Fruit fly (Drosophila melanogaster) whole organism, embryonic: Measurements from ENCODE around the gene Ugt49B2.
A peak's percentile ranks its signal among the peaks of the same experiment; 100 is the strongest.

Experiments
- Antp ChIP-seq: fragments of 200-800 bp; sonication (Bioruptor generic); optimal IDR thresholded peaks from 3 replicates; lab custom pipeline; 2016; ENCODE audit warnings: missing biosample characterization, missing genetic modification characterization
- Awh ChIP-seq: fragments of 200-800 bp; sonication (Bioruptor generic); IDR thresholded peaks from 2 replicates; pipeline ENCODE4, ENCODE4 v1.3.6; 2022; ENCODE audit warnings: missing biosample characterization, missing genetic modification characterization
- B-H2 ChIP-seq: fragments of 200-800 bp; sonication (Bioruptor generic); optimal IDR thresholded peaks from 2 replicates; lab custom pipeline; 2018; ENCODE audit warnings: missing biosample characterization, mild to moderate bottlenecking, missing genetic modification characterization
- CG12104 ChIP-seq: fragments of 200-800 bp; sonication (Bioruptor generic); optimal IDR thresholded peaks from 3 replicates; lab custom pipeline; 2016; ENCODE audit warnings: missing biosample characterization, missing genetic modification characterization
- CG12744 ChIP-seq: fragments of 200-800 bp; sonication (Bioruptor generic); optimal IDR thresholded peaks from 2 replicates; lab custom pipeline; 2016; ENCODE audit warnings: missing biosample characterization, missing genetic modification characterization
- CG13775 ChIP-seq: fragments of 200-800 bp; sonication (Bioruptor generic); optimal IDR thresholded peaks from 3 replicates; lab custom pipeline; 2017; ENCODE audit warnings: missing biosample characterization, mild to moderate bottlenecking, missing genetic modification characterization
- CG15479 ChIP-seq: fragments of 200-800 bp; sonication (Bioruptor generic); optimal IDR thresholded peaks from 3 replicates; lab custom pipeline; 2019; ENCODE audit warnings: missing biosample characterization, mild to moderate bottlenecking, missing genetic modification characterization, moderate library complexity
- CG15514 ChIP-seq: fragments of 200-800 bp; sonication (Bioruptor generic); optimal IDR thresholded peaks from 3 replicates; lab custom pipeline; 2017; ENCODE audit warnings: missing biosample characterization, missing genetic modification characterization, mild to moderate bottlenecking, moderate library complexity, missing genetic modification reagents
- CG16863 ChIP-seq: fragments of 200-800 bp; sonication (Bioruptor generic); optimal IDR thresholded peaks from 3 replicates; lab custom pipeline; 2016; ENCODE audit warnings: missing biosample characterization, missing genetic modification characterization
- CG18619 ChIP-seq: fragments of 200-800 bp; sonication (Bioruptor generic); optimal IDR thresholded peaks from 3 replicates; lab custom pipeline; 2017; ENCODE audit warnings: missing biosample characterization, mild to moderate bottlenecking, missing genetic modification characterization
- CG2889 ChIP-seq: fragments of 200-800 bp; sonication (Bioruptor generic); IDR thresholded peaks from 3 replicates; pipeline ENCODE4 v1.3.6; 2022; ENCODE audit warnings: missing biosample characterization, missing genetic modification characterization
- CG31388 ChIP-seq: fragments of 200-800 bp; sonication (Bioruptor generic); optimal IDR thresholded peaks from 2 replicates; lab custom pipeline; 2016; ENCODE audit warnings: missing biosample characterization, missing genetic modification characterization
- CG34224 ChIP-seq: fragments of 200-800 bp; sonication (Bioruptor generic); IDR thresholded peaks from 3 replicates; pipeline ENCODE4 v1.3.6; 2022; ENCODE audit warnings: missing biosample characterization, missing genetic modification characterization; ENCODE audit not compliant: partially characterized antibody
- CG34376 ChIP-seq: fragments of 200-800 bp; sonication (Bioruptor generic); optimal IDR thresholded peaks from 2 replicates; lab custom pipeline; 2018; ENCODE audit warnings: missing biosample characterization, mild to moderate bottlenecking, missing genetic modification characterization
- CG3847 ChIP-seq: fragments of 200-800 bp; sonication (Bioruptor generic); IDR thresholded peaks from 2 replicates; pipeline ENCODE4 v1.3.6; 2022; ENCODE audit warnings: missing biosample characterization, missing genetic modification characterization
- CG4328 ChIP-seq: fragments of 200-800 bp; sonication (Bioruptor generic); optimal IDR thresholded peaks from 3 replicates; lab custom pipeline; 2017; ENCODE audit warnings: missing biosample characterization, missing genetic modification reagents, missing genetic modification characterization
- CG43689 ChIP-seq: fragments of 200-800 bp; sonication (Bioruptor generic); IDR thresholded peaks from 2 replicates; pipeline ENCODE4 v1.3.6; 2022; ENCODE audit warnings: missing biosample characterization, missing genetic modification characterization
- CG6683 ChIP-seq: fragments of 200-800 bp; sonication (Bioruptor generic); optimal IDR thresholded peaks from 2 replicates; lab custom pipeline; 2017; ENCODE audit warnings: missing biosample characterization, mild to moderate bottlenecking, missing genetic modification characterization, missing genetic modification reagents
- CG6765 ChIP-seq: fragments of 200-800 bp; sonication (Bioruptor generic); optimal IDR thresholded peaks from 3 replicates; lab custom pipeline; 2017; ENCODE audit warnings: missing biosample characterization, mild to moderate bottlenecking, missing genetic modification characterization
- Dref ChIP-seq: fragments of 200-800 bp; sonication (Bioruptor generic); IDR thresholded peaks from 2 replicates; pipeline ENCODE4 v1.3.6; 2022; ENCODE audit warnings: missing biosample characterization, missing genetic modification characterization
- Fer1 ChIP-seq: fragments of 200-800 bp; sonication (Bioruptor generic); optimal IDR thresholded peaks from 2 replicates; lab custom pipeline; 2017; ENCODE audit warnings: missing biosample characterization, mild to moderate bottlenecking, missing genetic modification characterization
- HHEX ChIP-seq: fragments of 200-800 bp; sonication (Bioruptor generic); optimal IDR thresholded peaks from 3 replicates; lab custom pipeline; 2017; ENCODE audit warnings: missing biosample characterization, mild to moderate bottlenecking, missing genetic modification characterization, missing genetic modification reagents
- HmgZ ChIP-seq: fragments of 200-800 bp; sonication (Bioruptor generic); optimal IDR thresholded peaks from 2 replicates; lab custom pipeline; 2018; ENCODE audit warnings: missing biosample characterization, mild to moderate bottlenecking, missing genetic modification characterization
- Hr51 ChIP-seq, 2 experiments: fragments of 200-800 bp; sonication (Bioruptor generic); optimal IDR thresholded peaks; 2 replicates in 1 of 2; 3 replicates in 1 of 2; lab custom pipeline; 2016 to 2018; ENCODE audit warnings: missing biosample characterization in 2 of 2, missing genetic modification characterization in 2 of 2, mild to moderate bottlenecking in 1 of 2, moderate library complexity in 1 of 2
- Hr78 ChIP-seq, 2 experiments: fragments of 200-800 bp in 1 of 2; fragments of >200 bp in 1 of 2; sonication (Bioruptor generic) in 1 of 2; optimal IDR thresholded peaks; 2 replicates each; lab custom pipeline; 2017 to 2019; ENCODE audit warnings: missing biosample characterization in 2 of 2, missing genetic modification characterization in 2 of 2, mild to moderate bottlenecking in 1 of 2, moderate library complexity in 1 of 2
- MESR4 ChIP-seq: fragments of 200-800 bp; sonication (Bioruptor generic); optimal IDR thresholded peaks from 2 replicates; lab custom pipeline; 2018; ENCODE audit warnings: missing biosample characterization, mild to moderate bottlenecking, missing genetic modification characterization, moderate library complexity
- NC2β ChIP-seq: fragments of 200-800 bp; sonication (Bioruptor generic); optimal IDR thresholded peaks from 2 replicates; lab custom pipeline; 2016; ENCODE audit warnings: missing biosample characterization, missing genetic modification characterization
- Nf-YA ChIP-seq: fragments of 200-800 bp; sonication (Bioruptor generic); IDR thresholded peaks from 2 replicates; pipeline ENCODE4 v1.3.6; 2022; ENCODE audit warnings: missing biosample characterization, missing genetic modification characterization
- Oaz ChIP-seq: fragments of 200-800 bp; sonication (Bioruptor generic); IDR thresholded peaks from 2 replicates; pipeline ENCODE4 v1.3.6; 2022; ENCODE audit warnings: missing biosample characterization, missing genetic modification characterization
- Sry-δ ChIP-seq: fragments of 200-800 bp; sonication (Bioruptor generic); optimal IDR thresholded peaks from 2 replicates; lab custom pipeline; 2016; ENCODE audit warnings: missing biosample characterization, missing genetic modification characterization
- ab ChIP-seq: fragments of 200-800 bp; sonication (Bioruptor generic); optimal IDR thresholded peaks from 2 replicates; lab custom pipeline; 2016; ENCODE audit warnings: missing biosample characterization, missing genetic modification characterization
- ap ChIP-seq: fragments of 200-800 bp; sonication (Bioruptor generic); IDR thresholded peaks from 2 replicates; pipeline ENCODE4 v1.3.6; 2022; ENCODE audit warnings: missing biosample characterization, missing genetic modification characterization
- bigmax ChIP-seq: fragments of 200-800 bp; sonication (Bioruptor generic); optimal IDR thresholded peaks from 2 replicates; lab custom pipeline; 2018; ENCODE audit warnings: missing biosample characterization, mild to moderate bottlenecking, missing genetic modification characterization
- bowl ChIP-seq: fragments of 200-800 bp; sonication (Bioruptor generic); IDR thresholded peaks from 2 replicates; pipeline ENCODE4 v1.3.6; 2022; ENCODE audit warnings: missing biosample characterization, missing genetic modification characterization
- caup ChIP-seq: fragments of 200-800 bp; sonication (Bioruptor generic); optimal IDR thresholded peaks from 3 replicates; lab custom pipeline; 2017; ENCODE audit warnings: missing biosample characterization, mild to moderate bottlenecking, missing genetic modification characterization, moderate library complexity; ENCODE audit not compliant: severe bottlenecking
- cwo ChIP-seq: fragments of 200-800 bp; sonication (Bioruptor generic); optimal IDR thresholded peaks from 3 replicates; lab custom pipeline; 2017; ENCODE audit warnings: missing biosample characterization, missing genetic modification characterization, mild to moderate bottlenecking, moderate library complexity, missing genetic modification reagents
- danr ChIP-seq: fragments of 200-800 bp; sonication (Bioruptor generic); IDR thresholded peaks from 2 replicates; pipeline ENCODE4 v1.3.6; 2022; ENCODE audit warnings: missing biosample characterization, missing genetic modification characterization
- dmrt99B ChIP-seq: fragments of 200-800 bp; sonication (Bioruptor generic); optimal IDR thresholded peaks from 2 replicates; lab custom pipeline; 2018; ENCODE audit warnings: missing biosample characterization, mild to moderate bottlenecking, missing genetic modification characterization, moderate library complexity
- her ChIP-seq: fragments of 200-800 bp; sonication (Bioruptor generic); optimal IDR thresholded peaks from 2 replicates; lab custom pipeline; 2016; ENCODE audit warnings: missing biosample characterization, missing genetic modification characterization
- inv ChIP-seq: fragments of 200-800 bp; sonication (Bioruptor generic); IDR thresholded peaks from 2 replicates; pipeline ENCODE4 v1.3.6; 2022; ENCODE audit warnings: missing biosample characterization, missing genetic modification characterization; ENCODE audit not compliant: partially characterized antibody
- klu ChIP-seq: fragments of 200-800 bp; sonication (Bioruptor generic); IDR thresholded peaks from 2 replicates; pipeline ENCODE4 v1.3.6; 2022; ENCODE audit warnings: missing biosample characterization, missing genetic modification characterization
- luna ChIP-seq: fragments of 200-800 bp; sonication (Bioruptor generic); optimal IDR thresholded peaks from 2 replicates; lab custom pipeline; 2016; ENCODE audit warnings: missing biosample characterization, missing genetic modification characterization
- nmo ChIP-seq: fragments of 200-800 bp; sonication (Bioruptor generic); optimal IDR thresholded peaks from 2 replicates; lab custom pipeline; 2018; ENCODE audit warnings: missing biosample characterization, mild to moderate bottlenecking, missing genetic modification characterization, moderate library complexity
- otp ChIP-seq: fragments of 200-800 bp; sonication (Bioruptor generic); IDR thresholded peaks from 3 replicates; pipeline ENCODE4, ENCODE4 v1.3.6; 2022; ENCODE audit warnings: missing biosample characterization, missing genetic modification characterization
- pum ChIP-seq: fragments of 200-800 bp; sonication (Bioruptor generic); optimal IDR thresholded peaks from 2 replicates; lab custom pipeline; 2016; ENCODE audit warnings: missing biosample characterization, missing genetic modification characterization
- row ChIP-seq: fragments of 200-800 bp; sonication (Bioruptor generic); IDR thresholded peaks from 3 replicates; pipeline ENCODE4 v1.3.6; 2022; ENCODE audit warnings: missing biosample characterization, missing genetic modification characterization
- scrt ChIP-seq: fragments of 200-800 bp; sonication (Bioruptor generic); optimal IDR thresholded peaks from 2 replicates; lab custom pipeline; 2018; ENCODE audit warnings: missing biosample characterization, mild to moderate bottlenecking, missing genetic modification characterization, moderate library complexity
- tx ChIP-seq: fragments of 200-800 bp; sonication (Bioruptor generic); optimal IDR thresholded peaks from 2 replicates; lab custom pipeline; 2016; ENCODE audit warnings: missing biosample characterization, missing genetic modification characterization
- unc-4 ChIP-seq: fragments of 200-800 bp; sonication (Bioruptor generic); IDR thresholded peaks from 2 replicates; pipeline ENCODE4 v1.3.6; 2022; ENCODE audit warnings: missing biosample characterization, missing genetic modification characterization; ENCODE audit not compliant: partially characterized antibody

The Ugt49B2 gene

DNA sequence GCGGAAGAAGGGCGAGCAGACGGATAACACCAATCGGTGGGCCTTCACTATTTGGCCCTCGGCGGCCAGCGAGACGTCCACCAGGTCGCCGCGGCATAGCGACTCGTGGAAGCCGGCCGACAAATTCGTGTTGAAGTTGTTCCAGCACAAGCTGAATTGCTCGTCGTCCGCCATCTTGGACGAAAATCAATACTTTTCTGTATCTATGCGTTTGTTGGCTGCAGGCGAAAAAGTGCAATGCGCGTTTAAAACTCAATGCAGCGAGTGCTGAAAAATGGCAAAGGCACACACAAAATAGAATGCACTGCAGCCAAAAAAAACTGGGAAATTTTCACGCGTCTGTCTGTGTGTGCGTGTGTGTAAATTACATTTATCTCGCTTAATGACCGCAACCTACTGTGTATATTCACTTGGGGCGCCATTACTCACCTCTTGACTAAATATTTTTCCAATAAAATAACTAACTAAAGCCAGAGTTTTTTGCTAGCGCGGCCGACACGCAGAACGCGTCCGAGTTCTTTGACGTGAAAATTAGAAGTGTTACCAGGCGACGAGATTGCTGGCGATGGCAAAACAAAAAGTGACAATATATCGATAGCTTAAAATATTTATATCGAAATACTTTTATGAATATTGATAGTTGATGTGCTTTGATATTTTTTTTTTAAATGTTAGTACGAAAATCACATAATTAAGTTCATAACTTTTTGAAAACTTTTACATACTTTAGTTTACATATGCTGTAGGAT is 22.5 kb downstream of the Ugt49B2 start (continued):
- TF ChIP-seq Oaz (GFP tag; lab: Robert Waterston, UW) (no peak), row (GFP tag; lab: Robert Waterston, UW) (peak; percentile 75), ap (GFP tag; lab: Robert Waterston, UW) (no peak), ab (GFP tag; lab: Kevin White, UChicago) (no peak), MESR4 (peak; percentile 91), CG6683 (no peak), HHEX (GFP tag; lab: Kevin White, UChicago) (no peak), Fer1 (GFP tag; lab: Kevin White, UChicago) (peak; percentile 13), CG4328 (no peak), CG34376 (GFP tag; lab: Kevin White, UChicago) (no peak), bowl (GFP tag; lab: Robert Waterston, UW) (no peak), CG6765 (GFP tag; lab: Kevin White, UChicago) (no peak), CG12744 (GFP tag; lab: Kevin White, UChicago) (no peak), Hr51 (GFP tag; optimal IDR thresholded peaks at IDR 0.05; lab: Kevin White, UChicago) (peak; percentile 6 to 17), Dref (GFP tag; lab: Robert Waterston, UW) (peak; percentile 77), nmo (peak; percentile 26), bigmax (no peak), HmgZ (tag; lab: Kevin White, UChicago) (peak; percentile 38), CG12104 (no peak), caup (GFP tag; lab: Kevin White, UChicago) (no peak), CG31388 (GFP tag; lab: Kevin White, UChicago) (no peak), NC2β (GFP tag; lab: Kevin White, UChicago) (no peak), CG43689 (no peak), otp (GFP tag; lab: Robert Waterston, UW) (no peak), scrt (no peak), CG18619 (GFP tag; lab: Kevin White, UChicago) (no peak), CG2889 (no peak), Awh (GFP tag; lab: Robert Waterston, UW) (no peak), unc-4 (GFP tag; lab: Robert Waterston, UW) (peak; percentile 89), tx (GFP tag; lab: Kevin White, UChicago) (no peak), pum (no peak), CG34224 (peak; percentile 84), B-H2 (peak; percentile 36), CG13775 (GFP tag; lab: Kevin White, UChicago) (no peak), CG16863 (GFP tag; lab: Kevin White, UChicago) (no peak), cwo (GFP tag; lab: Kevin White, UChicago) (no peak), luna (no peak), Nf-YA (GFP tag; lab: Robert Waterston, UW) (no peak), inv (GFP tag; lab: Robert Waterston, UW) (peak; percentile 85), her (GFP tag; lab: Kevin White, UChicago) (no peak), klu (GFP tag; lab: Robert Waterston, UW) (no peak), CG3847 (GFP tag; lab: Robert Waterston, UW) (peak; percentile 6; the same call in 1 of the 2 replicates), Hr78 (GFP tag; optimal IDR thresholded peaks at IDR 0.05; lab: Kevin White, UChicago) (no peak), Antp (no peak), Sry-δ (GFP tag; lab: Kevin White, UChicago) (peak; percentile 85), CG15514 (GFP tag; lab: Kevin White, UChicago) (no peak), danr (GFP tag; lab: Robert Waterston, UW) (no peak), dmrt99B (no peak), CG15479 (GFP tag; lab: Kevin White, UChicago) (no peak)
